Worm (Caenorhabditis elegans) whole organism, L3 larva: ENCODE results near the gene F20D6.9.

Experiments used
- fos-1 ChIP-seq: fragments of 150-350 bp; optimal IDR thresholded peaks from 2 replicates; lab custom pipeline; 2014; ENCODE audit warnings: missing biosample characterization, missing genetic modification characterization
- nfya-1 ChIP-seq: sonication (generic microtip); optimal IDR thresholded peaks from 2 replicates; lab custom pipeline; 2017; ENCODE audit warnings: missing genetic modification characterization, mild to moderate bottlenecking, missing compliant biosample characterization, antibody characterized with exemption, moderate library complexity; ENCODE audit not compliant: insufficient read depth
- nhr-25 ChIP-seq: sonication (generic microtip); optimal IDR thresholded peaks from 2 replicates; lab custom pipeline; 2017; ENCODE audit warnings: missing biosample characterization, missing genetic modification characterization
- nhr-76 ChIP-seq: fragments of 150-350 bp; sonication (generic microtip); optimal IDR thresholded peaks from 5 replicates; lab custom pipeline; 2014; ENCODE audit warnings: missing biosample characterization, missing genetic modification characterization
- sea-2 ChIP-seq: fragments of 150-350 bp; sonication (generic microtip); optimal IDR thresholded peaks from 4 replicates; lab custom pipeline; 2014; ENCODE audit warnings: missing biosample characterization, missing genetic modification reagents, missing genetic modification characterization
- tbx-2 ChIP-seq: sonication (generic microtip); optimal IDR thresholded peaks from 2 replicates; lab custom pipeline; 2016; ENCODE audit warnings: mild to moderate bottlenecking, missing genetic modification characterization, missing compliant biosample characterization
- zag-1 ChIP-seq: fragments of 150-350 bp; optimal IDR thresholded peaks from 2 replicates; lab custom pipeline; 2014; ENCODE audit warnings: missing biosample characterization, missing genetic modification characterization
- ztf-11 ChIP-seq: fragments of 150-350 bp; optimal IDR thresholded peaks from 2 replicates; lab custom pipeline; 2014; ENCODE audit warnings: missing biosample characterization, missing genetic modification characterization
- ztf-4 ChIP-seq: fragments of 150-350 bp; optimal IDR thresholded peaks from 2 replicates; lab custom pipeline; 2014; ENCODE audit warnings: missing biosample characterization, missing genetic modification characterization

DNA sequence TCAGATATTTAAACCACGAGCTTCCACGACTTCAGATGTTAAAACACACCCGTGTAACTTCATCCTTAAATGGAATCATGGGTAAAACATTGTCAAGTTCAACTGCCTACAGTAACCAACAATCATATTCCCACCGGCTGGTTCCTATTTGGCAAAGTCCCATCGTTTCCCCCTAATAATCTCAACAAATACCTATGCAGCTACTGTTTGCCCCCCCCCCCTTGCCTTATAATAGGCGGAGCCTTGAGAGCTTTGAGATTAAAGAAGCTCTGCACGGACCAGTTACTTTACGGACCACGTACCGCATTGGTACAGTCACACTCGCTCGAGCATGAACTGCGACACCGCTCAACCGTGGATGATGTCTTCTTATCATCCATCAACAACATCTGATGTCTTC is 47.4 kb upstream of the F20D6.9 start, which contains the start of gene pax-1:
- no peak for TF ChIP-seq ztf-11 (tag; lab: Kevin White, UChicago)
- TF ChIP-seq fos-1: no peak
- no peak for TF ChIP-seq ztf-4 (tag; lab: Kevin White, UChicago)
- no peak for TF ChIP-seq nfya-1
- TF ChIP-seq sea-2: no peak
- TF ChIP-seq nhr-76 (tag; lab: Kevin White, UChicago): no peak
- no peak for TF ChIP-seq nhr-25 (tag; lab: Kevin White, UChicago)
- TF ChIP-seq zag-1 (tag; lab: Kevin White, UChicago): no peak
- no peak for TF ChIP-seq tbx-2
